Fruit fly (Drosophila melanogaster) whole organism, prepupa: ENCODE results near the gene CG31709.

ENCODE experiments used
- CG10631 ChIP-seq: fragments of 200-800 bp; sonication (Bioruptor generic); optimal IDR thresholded peaks from 2 replicates; lab custom pipeline; 2016; ENCODE audit warnings: missing biosample characterization, missing genetic modification characterization
- CG11762 ChIP-seq: fragments of 200-800 bp; sonication (Bioruptor generic); optimal IDR thresholded peaks from 3 replicates; lab custom pipeline; 2016; ENCODE audit warnings: missing biosample characterization, missing genetic modification characterization; ENCODE audit not compliant: insufficient read depth
- CG11902 ChIP-seq: fragments of 200-800 bp; sonication (Bioruptor generic); optimal IDR thresholded peaks from 3 replicates; lab custom pipeline; 2016; ENCODE audit warnings: missing biosample characterization, missing genetic modification characterization
- CG15336 ChIP-seq: fragments of 200-800 bp; sonication (Bioruptor generic); IDR thresholded peaks from 2 replicates; pipeline ENCODE4 v1.3.6; 2022; ENCODE audit warnings: missing biosample characterization, missing genetic modification characterization
- CG16779 ChIP-seq: fragments of 200-800 bp; sonication (Bioruptor generic); optimal IDR thresholded peaks from 3 replicates; lab custom pipeline; 2017; ENCODE audit warnings: missing biosample characterization, mild to moderate bottlenecking, missing genetic modification characterization
- CG3032 ChIP-seq: fragments of 200-800 bp; optimal IDR thresholded peaks from 2 replicates; lab custom pipeline; 2019; ENCODE audit warnings: missing biosample characterization, mild to moderate bottlenecking, missing genetic modification characterization, moderate library complexity
- CG34406 ChIP-seq: fragments of 200-800 bp; sonication (Bioruptor generic); optimal IDR thresholded peaks from 3 replicates; lab custom pipeline; 2016; ENCODE audit warnings: missing biosample characterization, missing genetic modification characterization
- CG3919 ChIP-seq: fragments of 200-800 bp; sonication (Bioruptor generic); optimal IDR thresholded peaks from 3 replicates; lab custom pipeline; 2016; ENCODE audit warnings: missing biosample characterization, missing genetic modification characterization
- CG4318 ChIP-seq: fragments of 200-800 bp; sonication (Bioruptor generic); optimal IDR thresholded peaks from 3 replicates; lab custom pipeline; 2017; ENCODE audit warnings: missing biosample characterization, mild to moderate bottlenecking, missing genetic modification characterization
- CG6163 ChIP-seq: fragments of 200-800 bp; sonication (Bioruptor generic); IDR thresholded peaks from 3 replicates; pipeline ENCODE4 v1.3.6; 2022; ENCODE audit warnings: missing biosample characterization, missing genetic modification characterization
- CG6276 ChIP-seq: fragments of 200-800 bp; sonication (Bioruptor generic); optimal IDR thresholded peaks from 2 replicates; lab custom pipeline; 2017; ENCODE audit warnings: missing biosample characterization, mild to moderate bottlenecking, missing genetic modification characterization
- CG6808 ChIP-seq: fragments of 200-800 bp; sonication (Bioruptor generic); optimal IDR thresholded peaks from 3 replicates; lab custom pipeline; 2017; ENCODE audit warnings: missing biosample characterization, missing genetic modification characterization, mild to moderate bottlenecking, moderate library complexity, missing genetic modification reagents
- CG6854 ChIP-seq: fragments of 200-800 bp; sonication (Bioruptor generic); optimal IDR thresholded peaks from 2 replicates; lab custom pipeline; 2017; ENCODE audit warnings: missing biosample characterization, mild to moderate bottlenecking, missing genetic modification characterization
- CG8119 ChIP-seq: fragments of 200-800 bp; sonication (Bioruptor generic); IDR thresholded peaks from 3 replicates; pipeline ENCODE4 v1.3.6; 2022; ENCODE audit warnings: missing biosample characterization, missing genetic modification characterization
- CG8319 ChIP-seq: fragments of 200-800 bp; sonication (Bioruptor generic); optimal IDR thresholded peaks from 3 replicates; lab custom pipeline; 2016; ENCODE audit warnings: missing biosample characterization, missing genetic modification characterization
- Eip75B ChIP-seq: fragments of 200-800 bp; sonication (Bioruptor generic); optimal IDR thresholded peaks from 3 replicates; lab custom pipeline; 2016; ENCODE audit warnings: missing biosample characterization, missing genetic modification characterization
- Eip78C ChIP-seq: fragments of 200-800 bp; sonication (Bioruptor generic); peaks from one replicate; lab custom pipeline; 2016; ENCODE audit warnings: missing biosample characterization, missing genetic modification characterization
- Gug ChIP-seq: fragments of 200-800 bp; sonication (Bioruptor generic); IDR thresholded peaks from 2 replicates; pipeline ENCODE4 v1.3.6; 2022; ENCODE audit warnings: missing biosample characterization, missing genetic modification characterization
- Hr38 ChIP-seq: sonication (Bioruptor generic); optimal IDR thresholded peaks from 2 replicates; lab custom pipeline; 2016; ENCODE audit warnings: missing biosample characterization, missing genetic modification characterization
- Met ChIP-seq: fragments of 200-800 bp; sonication (Bioruptor generic); optimal IDR thresholded peaks from 3 replicates; lab custom pipeline; 2016; ENCODE audit warnings: missing biosample characterization, missing genetic modification characterization
- OdsH ChIP-seq: fragments of 200-800 bp; sonication (Bioruptor generic); optimal IDR thresholded peaks from 3 replicates; lab custom pipeline; 2016; ENCODE audit warnings: missing biosample characterization, missing genetic modification characterization
- Smox ChIP-seq: fragments of 200-800 bp; sonication (Bioruptor generic); optimal IDR thresholded peaks from 3 replicates; lab custom pipeline; 2016; ENCODE audit warnings: missing biosample characterization, missing genetic modification characterization
- Sox14 ChIP-seq: fragments of 200-800 bp; sonication (Bioruptor generic); optimal IDR thresholded peaks from 3 replicates; lab custom pipeline; 2016; ENCODE audit warnings: missing biosample characterization, missing genetic modification characterization
- Sox15 ChIP-seq: fragments of 200-800 bp; sonication (Bioruptor generic); optimal IDR thresholded peaks from 3 replicates; lab custom pipeline; 2016; ENCODE audit warnings: missing biosample characterization, missing genetic modification characterization
- achi ChIP-seq: fragments of 200-800 bp; sonication (Bioruptor generic); optimal IDR thresholded peaks from 3 replicates; lab custom pipeline; 2016; ENCODE audit warnings: missing biosample characterization, missing genetic modification characterization
- acj6 ChIP-seq: fragments of 200-800 bp; sonication (Bioruptor generic); optimal IDR thresholded peaks from 3 replicates; lab custom pipeline; 2016; ENCODE audit warnings: missing biosample characterization, missing genetic modification characterization
- eg ChIP-seq: fragments of 200-800 bp; sonication (Bioruptor generic); IDR thresholded peaks from 3 replicates; pipeline ENCODE4 v1.3.6; 2022; ENCODE audit warnings: missing biosample characterization, missing genetic modification characterization
- fd85E ChIP-seq: fragments of 200-800 bp; sonication (Bioruptor generic); optimal IDR thresholded peaks from 3 replicates; lab custom pipeline; 2016; ENCODE audit warnings: missing biosample characterization, missing genetic modification characterization
- net ChIP-seq: fragments of 200-800 bp; sonication (Bioruptor generic); optimal IDR thresholded peaks from 3 replicates; lab custom pipeline; 2016; ENCODE audit warnings: missing biosample characterization, missing genetic modification characterization
- salr ChIP-seq, 2 experiments: fragments of 200-800 bp; sonication (Bioruptor generic); optimal IDR thresholded peaks; 3 replicates each; lab custom pipeline; 2016 to 2018; ENCODE audit warnings: missing biosample characterization in 2 of 2, missing genetic modification characterization in 2 of 2, mild to moderate bottlenecking in 1 of 2
- spab ChIP-seq: fragments of 200-800 bp; sonication (Bioruptor generic); optimal IDR thresholded peaks from 2 replicates; lab custom pipeline; 2017; ENCODE audit warnings: missing biosample characterization, mild to moderate bottlenecking, missing genetic modification characterization, missing genetic modification reagents
- ss ChIP-seq, 2 experiments: fragments of 200-800 bp; sonication (Bioruptor generic); optimal IDR thresholded peaks; 2 replicates in 1 of 2; 3 replicates in 1 of 2; lab custom pipeline; 2017 to 2018; ENCODE audit warnings: mild to moderate bottlenecking in 2 of 2, missing biosample characterization in 2 of 2, missing genetic modification characterization in 2 of 2, moderate library complexity in 1 of 2

The CG31709 gene

dm6 chr2L:9564527-9564926, 14.9 kb downstream of the CG31709 start (continued):
- TF ChIP-seq CG4318 (GFP tag; lab: Kevin White, UChicago) (peak; percentile 64), acj6 (peak; percentile 32), Sox15 (GFP tag; lab: Kevin White, UChicago) (no peak), CG11762 (peak; percentile 13), achi (GFP tag; lab: Kevin White, UChicago) (peak; percentile 67), fd85E (no peak), net (GFP tag; lab: Kevin White, UChicago) (peak; percentile 31), CG15336 (GFP tag; lab: Robert Waterston, UW) (peak; percentile 85), CG34406 (GFP tag; lab: Kevin White, UChicago) (peak; percentile 13), CG3032 (tag; lab: Kevin White, UChicago) (peak; percentile 24), Smox (GFP tag; lab: Kevin White, UChicago) (no peak), CG6276 (GFP tag; lab: Kevin White, UChicago) (peak; percentile 76)
- TF ChIP-seq, all 60 proteins: peak for 33

- TF ChIP-seq OdsH (GFP tag; lab: Kevin White, UChicago) (no peak), CG8319 (GFP tag; lab: Kevin White, UChicago) (no peak), salr (GFP tag; optimal IDR thresholded peaks at IDR 0.05; lab: Kevin White, UChicago) (no peak), achi (GFP tag; lab: Kevin White, UChicago) (peak; percentile 13), CG8119 (GFP tag; lab: Robert Waterston, UW) (0 out of 3 replicates have a peak, but pooled peaks have one; percentile 21), Eip75B (no peak), Met (GFP tag; lab: Kevin White, UChicago) (no peak), Sox15 (GFP tag; lab: Kevin White, UChicago) (no peak), CG6854 (GFP tag; lab: Kevin White, UChicago) (no peak), CG11902 (GFP tag; lab: Kevin White, UChicago) (no peak), Hr38 (GFP tag; lab: Kevin White, UChicago) (no peak), Gug (GFP tag; lab: Robert Waterston, UW) (no peak), Eip78C (GFP tag; lab: Kevin White, UChicago) (peak; percentile 66)
Observed at dm6 chr2L:9562713-9563112, 16.7 kb downstream of the CG31709 start.

dm6 chr2L:9560045-9560587, 19.3 kb downstream of the CG31709 start:
- TF ChIP-seq spab (GFP tag; lab: Kevin White, UChicago) = no peak
- no peak for TF ChIP-seq net (GFP tag; lab: Kevin White, UChicago)
- TF ChIP-seq eg (GFP tag; lab: Robert Waterston, UW) = peak; percentile 27; the same call in 1 of the 3 replicates
- TF ChIP-seq CG6163 = 0 out of 3 replicates have a peak, but pooled peaks have one; percentile 25
- TF ChIP-seq CG6808 (GFP tag; lab: Kevin White, UChicago) = no peak

dm6 chr2L:9557858-9558257, 21.6 kb downstream of the CG31709 start:
- TF ChIP-seq acj6 = no peak
- TF ChIP-seq CG16779 (tag; lab: Kevin White, UChicago) = no peak
- no peak for TF ChIP-seq Sox14
- no peak for TF ChIP-seq ss (GFP tag; optimal IDR thresholded peaks at IDR 0.05; lab: Kevin White, UChicago)
- no peak for TF ChIP-seq CG8319 (GFP tag; lab: Kevin White, UChicago)
- TF ChIP-seq Eip78C (GFP tag; lab: Kevin White, UChicago) = no peak
- TF ChIP-seq fd85E = no peak
- TF ChIP-seq CG4318 (GFP tag; lab: Kevin White, UChicago) = no peak
- no peak for TF ChIP-seq CG10631 (GFP tag; lab: Kevin White, UChicago)
- no peak for TF ChIP-seq CG34406 (GFP tag; lab: Kevin White, UChicago)
- TF ChIP-seq CG3919 = no peak
- TF ChIP-seq, all 60 proteins: peak for 0

- TF ChIP-seq CG15336 (GFP tag; lab: Robert Waterston, UW) (peak; percentile 64), Gug (GFP tag; lab: Robert Waterston, UW) (no peak), eg (GFP tag; lab: Robert Waterston, UW) (peak; percentile 56; the same call in 1 of the 3 replicates)
- TF ChIP-seq, all 60 proteins: peak for 2
Observed at dm6 chr2L:9550880-9551279, 28.6 kb downstream of the CG31709 start.
